Fruit fly (Drosophila melanogaster) whole organism, embryonic: ENCODE measurements around the gene Sbp2.

Experiments
- Antp ChIP-seq: fragments of 200-800 bp; sonication (Bioruptor generic); optimal IDR thresholded peaks from 3 replicates; lab custom pipeline; 2016; ENCODE audit warnings: missing biosample characterization, missing genetic modification characterization
- C15 ChIP-seq: fragments of 200-800 bp; sonication (Bioruptor generic); IDR thresholded peaks from 3 replicates; pipeline ENCODE4 v1.3.6; 2022; ENCODE audit warnings: missing biosample characterization, missing genetic modification characterization
- CG11695 ChIP-seq: fragments of 200-800 bp; sonication (Bioruptor generic); IDR thresholded peaks from 3 replicates; pipeline ENCODE4 v1.3.6; 2022; ENCODE audit warnings: missing biosample characterization, missing genetic modification characterization
- CG14860 ChIP-seq: fragments of 200-800 bp; sonication (Bioruptor generic); IDR thresholded peaks from 3 replicates; pipeline ENCODE4 v1.3.6; 2022; ENCODE audit warnings: missing biosample characterization, missing genetic modification characterization; ENCODE audit not compliant: partially characterized antibody
- CG16815 ChIP-seq: fragments of 200-800 bp; sonication (Bioruptor generic); optimal IDR thresholded peaks from 3 replicates; lab custom pipeline; 2017; ENCODE audit warnings: missing biosample characterization, mild to moderate bottlenecking, missing genetic modification characterization
- CG17359 ChIP-seq: fragments of 200-800 bp; sonication (Bioruptor generic); optimal IDR thresholded peaks from 3 replicates; lab custom pipeline; 2018; ENCODE audit warnings: missing biosample characterization, mild to moderate bottlenecking, missing genetic modification characterization, moderate library complexity
- CG18764 ChIP-seq: fragments of 200-800 bp; sonication (Bioruptor generic); optimal IDR thresholded peaks from 3 replicates; lab custom pipeline; 2016; ENCODE audit warnings: missing biosample characterization, missing genetic modification characterization
- CG2129 ChIP-seq: fragments of 200-800 bp; sonication (Bioruptor generic); IDR thresholded peaks from 2 replicates; pipeline ENCODE4 v1.3.6; 2022; ENCODE audit warnings: missing biosample characterization, missing genetic modification characterization; ENCODE audit not compliant: partially characterized antibody
- CG2678 ChIP-seq: fragments of 200-800 bp; sonication (Bioruptor generic); optimal IDR thresholded peaks from 3 replicates; lab custom pipeline; 2019; ENCODE audit warnings: missing biosample characterization, mild to moderate bottlenecking, missing genetic modification characterization, moderate library complexity
- CG30020 ChIP-seq: fragments of 200-800 bp; optimal IDR thresholded peaks from 2 replicates; lab custom pipeline; 2019; ENCODE audit warnings: missing biosample characterization, mild to moderate bottlenecking, missing genetic modification characterization, moderate library complexity
- CG31388 ChIP-seq: fragments of 200-800 bp; sonication (Bioruptor generic); optimal IDR thresholded peaks from 2 replicates; lab custom pipeline; 2016; ENCODE audit warnings: missing biosample characterization, missing genetic modification characterization
- CG32532 ChIP-seq: fragments of 200-800 bp; sonication (Bioruptor generic); IDR thresholded peaks from 2 replicates; pipeline ENCODE4 v1.3.6; 2022; ENCODE audit warnings: missing biosample characterization, missing genetic modification characterization
- CG4404 ChIP-seq: fragments of 200-800 bp; sonication (Bioruptor generic); IDR thresholded peaks from 2 replicates; pipeline ENCODE4 v1.3.6; 2022; ENCODE audit warnings: missing biosample characterization, missing genetic modification characterization
- CG6654 ChIP-seq: fragments of 200-800 bp; sonication (Bioruptor generic); optimal IDR thresholded peaks from 2 replicates; lab custom pipeline; 2017; ENCODE audit warnings: missing biosample characterization, mild to moderate bottlenecking, missing genetic modification characterization
- CG7271 ChIP-seq: fragments of 200-800 bp; sonication (Bioruptor generic); optimal IDR thresholded peaks from 2 replicates; lab custom pipeline; 2018; ENCODE audit warnings: missing biosample characterization, mild to moderate bottlenecking, missing genetic modification characterization, moderate library complexity
- CG7745 ChIP-seq: fragments of 200-800 bp; sonication (Bioruptor generic); optimal IDR thresholded peaks from 2 replicates; lab custom pipeline; 2018; ENCODE audit warnings: missing biosample characterization, mild to moderate bottlenecking, missing genetic modification characterization, moderate library complexity
- CG7786 ChIP-seq: fragments of 200-800 bp; sonication (Bioruptor generic); optimal IDR thresholded peaks from 2 replicates; lab custom pipeline; 2016; ENCODE audit warnings: missing biosample characterization, missing genetic modification characterization
- Dad ChIP-seq: fragments of 200-800 bp; sonication (Bioruptor generic); optimal IDR thresholded peaks from 3 replicates; lab custom pipeline; 2016; ENCODE audit warnings: missing biosample characterization, missing genetic modification characterization
- Ets97D ChIP-seq: fragments of 200-800 bp; sonication (Bioruptor generic); optimal IDR thresholded peaks from 3 replicates; lab custom pipeline; 2016; ENCODE audit warnings: missing biosample characterization, missing genetic modification characterization
- HmgD ChIP-seq: fragments of 200-800 bp; sonication (Bioruptor generic); optimal IDR thresholded peaks from 3 replicates; lab custom pipeline; 2016; ENCODE audit warnings: missing biosample characterization, missing genetic modification characterization
- Lim3 ChIP-seq: fragments of 200-800 bp; sonication (Bioruptor generic); IDR thresholded peaks from 2 replicates; pipeline ENCODE4 v1.3.6; 2022; ENCODE audit warnings: missing biosample characterization, missing genetic modification characterization
- Max ChIP-seq: fragments of 200-800 bp; sonication (Bioruptor generic); optimal IDR thresholded peaks from 2 replicates; lab custom pipeline; 2016; ENCODE audit warnings: missing biosample characterization, mild to moderate bottlenecking, missing genetic modification characterization
- Poxn ChIP-seq: fragments of 200-800 bp; sonication (Bioruptor generic); IDR thresholded peaks from 2 replicates; pipeline ENCODE4 v1.3.6; 2022; ENCODE audit warnings: missing biosample characterization, missing genetic modification characterization
- Six4 ChIP-seq: fragments of 200-800 bp; sonication (Bioruptor generic); optimal IDR thresholded peaks from 2 replicates; lab custom pipeline; 2016; ENCODE audit warnings: missing biosample characterization, missing genetic modification characterization
- Trl ChIP-seq, 3 experiments: fragments of >200 bp in 2 of 3; fragments of 200-800 bp in 1 of 3; sonication (Bioruptor generic) in 1 of 3; optimal IDR thresholded peaks; 2 replicates in 1 of 3; 3 replicates in 2 of 3; lab custom pipeline; 2016 to 2017; ENCODE audit warnings: missing biosample characterization in 1 of 3, missing genetic modification characterization in 1 of 3
- YL-1 ChIP-seq: fragments of 200-800 bp; sonication (Bioruptor generic); optimal IDR thresholded peaks from 3 replicates; lab custom pipeline; 2017; ENCODE audit warnings: missing biosample characterization, mild to moderate bottlenecking, missing genetic modification characterization
- ato ChIP-seq: fragments of 200-800 bp; sonication (Bioruptor generic); IDR thresholded peaks from 2 replicates; pipeline ENCODE4 v1.3.6; 2022; ENCODE audit warnings: missing biosample characterization, missing genetic modification characterization; ENCODE audit not compliant: partially characterized antibody
- bcd ChIP-seq: fragments of 200-800 bp; sonication (Bioruptor generic); optimal IDR thresholded peaks from 2 replicates; lab custom pipeline; 2017; ENCODE audit warnings: missing biosample characterization, mild to moderate bottlenecking, missing genetic modification characterization
- cas ChIP-seq: fragments of 200-800 bp; sonication (Bioruptor generic); IDR thresholded peaks from 2 replicates; pipeline ENCODE4 v1.3.6; 2022; ENCODE audit warnings: missing biosample characterization, missing genetic modification characterization
- chif ChIP-seq, 2 experiments: fragments of 200-800 bp; sonication (Bioruptor generic); optimal IDR thresholded peaks; 3 replicates each; lab custom pipeline; 2016; ENCODE audit warnings: missing biosample characterization in 2 of 2, missing genetic modification characterization in 2 of 2
- da ChIP-seq: fragments of 200-800 bp; sonication (Bioruptor generic); optimal IDR thresholded peaks from 2 replicates; lab custom pipeline; 2016; ENCODE audit warnings: missing biosample characterization, missing genetic modification characterization
- danr ChIP-seq: fragments of 200-800 bp; sonication (Bioruptor generic); IDR thresholded peaks from 2 replicates; pipeline ENCODE4 v1.3.6; 2022; ENCODE audit warnings: missing biosample characterization, missing genetic modification characterization
- dysf ChIP-seq: fragments of 200-800 bp; sonication (Bioruptor generic); IDR thresholded peaks from 3 replicates; pipeline ENCODE4 v1.3.6; 2022; ENCODE audit warnings: missing biosample characterization, missing genetic modification characterization
- mam ChIP-seq: fragments of 200-800 bp; sonication (Bioruptor generic); optimal IDR thresholded peaks from 3 replicates; lab custom pipeline; 2016; ENCODE audit warnings: missing biosample characterization, missing genetic modification characterization
- mld ChIP-seq: fragments of 200-800 bp; sonication (Bioruptor generic); IDR thresholded peaks from 3 replicates; pipeline ENCODE4 v1.3.6; 2022; ENCODE audit warnings: missing biosample characterization, missing genetic modification characterization; ENCODE audit not compliant: partially characterized antibody
- odd ChIP-seq: fragments of 200-800 bp; sonication (Bioruptor generic); optimal IDR thresholded peaks from 2 replicates; lab custom pipeline; 2017; ENCODE audit warnings: missing biosample characterization, mild to moderate bottlenecking, missing genetic modification characterization
- onecut ChIP-seq: fragments of 200-800 bp; sonication (Bioruptor generic); IDR thresholded peaks from 2 replicates; pipeline ENCODE4 v1.3.6; 2022; ENCODE audit warnings: missing biosample characterization, missing genetic modification characterization
- otp ChIP-seq: fragments of 200-800 bp; sonication (Bioruptor generic); IDR thresholded peaks from 3 replicates; pipeline ENCODE4, ENCODE4 v1.3.6; 2022; ENCODE audit warnings: missing biosample characterization, missing genetic modification characterization
- p53 ChIP-seq: fragments of 200-800 bp; sonication (Bioruptor generic); optimal IDR thresholded peaks from 2 replicates; lab custom pipeline; 2016; ENCODE audit warnings: missing biosample characterization, missing genetic modification characterization
- repo ChIP-seq: fragments of 200-800 bp; sonication (Bioruptor generic); optimal IDR thresholded peaks from 2 replicates; lab custom pipeline; 2016; ENCODE audit warnings: missing biosample characterization, missing genetic modification characterization
- schlank ChIP-seq: fragments of 200-800 bp; sonication (Bioruptor generic); optimal IDR thresholded peaks from 2 replicates; lab custom pipeline; 2018; ENCODE audit warnings: missing biosample characterization, mild to moderate bottlenecking, missing genetic modification characterization
- scrt ChIP-seq: fragments of 200-800 bp; sonication (Bioruptor generic); optimal IDR thresholded peaks from 2 replicates; lab custom pipeline; 2018; ENCODE audit warnings: missing biosample characterization, mild to moderate bottlenecking, missing genetic modification characterization, moderate library complexity
- sens ChIP-seq: fragments of 200-800 bp; sonication (Bioruptor generic); peaks from one replicate; lab custom pipeline; 2016; ENCODE audit warnings: missing biosample characterization, missing genetic modification characterization
- sens-2 ChIP-seq: fragments of 200-800 bp; sonication (Bioruptor generic); IDR thresholded peaks from 2 replicates; pipeline ENCODE4 v1.3.6; 2022; ENCODE audit warnings: missing biosample characterization, missing genetic modification characterization
- trh ChIP-seq: fragments of 200-800 bp; sonication (Bioruptor generic); optimal IDR thresholded peaks from 2 replicates; lab custom pipeline; 2016; ENCODE audit warnings: missing biosample characterization, missing genetic modification characterization
- ttk ChIP-seq: fragments of 200-800 bp; sonication (Bioruptor generic); IDR thresholded peaks from 2 replicates; pipeline ENCODE4 v2.1.2; 2022; ENCODE audit warnings: missing biosample characterization, missing genetic modification characterization

Gene Sbp2

DNA sequence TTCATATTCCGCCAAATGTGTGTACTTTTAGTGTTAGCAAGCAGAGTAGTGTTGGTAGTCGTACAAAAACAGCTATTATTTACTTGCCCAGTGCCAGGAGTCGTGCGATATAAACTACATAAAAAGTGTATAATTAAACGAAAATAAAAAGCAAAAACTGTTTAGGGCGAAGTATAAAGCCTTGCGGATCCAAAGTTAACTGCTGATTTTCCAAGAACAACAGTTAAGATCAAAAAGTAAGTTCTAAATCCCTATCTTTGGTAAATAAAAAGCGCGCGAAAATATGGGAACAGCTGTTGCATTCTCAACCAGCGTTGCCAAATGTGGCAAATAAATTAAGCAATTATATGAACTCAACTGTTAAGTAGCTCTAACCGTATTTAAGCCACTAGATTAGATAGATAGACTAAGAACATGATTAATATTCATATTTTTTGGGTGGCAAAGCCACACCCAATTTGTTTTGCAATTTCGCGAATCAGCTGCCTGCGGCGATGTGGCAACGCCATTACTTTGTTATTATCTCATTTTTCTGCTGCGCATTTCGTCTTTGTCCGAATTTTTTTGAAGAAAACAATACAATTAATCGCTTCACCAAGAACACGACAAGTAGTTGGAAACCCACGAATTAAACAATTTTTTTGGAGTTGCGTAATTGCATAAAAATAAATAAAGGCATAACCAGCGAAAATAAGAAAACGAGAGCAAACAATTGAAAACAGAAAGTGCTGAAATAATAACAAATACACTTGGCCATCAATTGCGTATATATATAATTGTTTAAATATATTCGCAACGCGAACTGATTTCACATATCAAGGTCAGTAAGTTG, 36.5 kb downstream of the Sbp2 start, which contains the start of the genes Prim1 and CG7083 (continued):
- peak; percentile 33 for TF ChIP-seq Ets97D (GFP tag; lab: Kevin White, UChicago)
- TF ChIP-seq CG7786 (GFP tag; lab: Kevin White, UChicago) = peak; percentile 57
- TF ChIP-seq CG6654 (GFP tag; lab: Kevin White, UChicago) = no peak
- TF ChIP-seq CG18764 = peak; percentile 29
- TF ChIP-seq CG7271 = peak; percentile 31
- peak; percentile 26 for TF ChIP-seq CG17359 (tag; lab: Kevin White, UChicago)
- no peak for TF ChIP-seq dysf
- peak; percentile 26 for TF ChIP-seq bcd (GFP tag; lab: Kevin White, UChicago)
- TF ChIP-seq p53 (GFP tag; lab: Kevin White, UChicago) = no peak
- TF ChIP-seq otp (GFP tag; lab: Robert Waterston, UW) = 0 out of 3 replicates have a peak, but pooled peaks have one; percentile 9
- peak; percentile 35 for TF ChIP-seq CG30020 (tag; lab: Kevin White, UChicago)
- no peak for TF ChIP-seq Lim3
- TF ChIP-seq schlank (tag; lab: Kevin White, UChicago) = no peak
- peak; percentile 69 for TF ChIP-seq mam (GFP tag; lab: Kevin White, UChicago)
- 0 out of 3 replicates have a peak, but pooled peaks have one; percentile 31 for TF ChIP-seq mld
- no peak for TF ChIP-seq C15 (GFP tag; lab: Robert Waterston, UW)
- TF ChIP-seq, all 482 proteins: peak for 273

DNA sequence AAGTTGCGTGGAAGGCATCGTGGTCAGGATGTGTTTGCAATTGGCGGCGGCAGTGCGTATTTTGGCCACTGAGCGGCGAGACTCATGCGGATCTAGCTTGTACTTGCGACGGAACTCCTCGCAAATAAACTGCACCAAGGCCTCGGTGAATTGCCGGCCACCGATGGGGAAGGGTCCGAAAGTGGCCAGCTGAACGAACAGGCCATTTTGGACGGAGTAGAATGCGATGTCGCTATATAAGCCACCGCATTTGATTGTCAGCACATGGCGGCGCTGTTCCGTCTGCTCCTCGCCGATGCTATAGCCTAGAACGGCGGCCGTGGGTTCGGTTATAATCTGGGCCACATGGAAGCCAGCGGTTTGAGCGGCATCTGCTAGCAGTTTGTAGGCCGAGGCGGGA, 41.2 kb downstream of the Sbp2 start:
- TF ChIP-seq CG11695 = no peak
- TF ChIP-seq CG4404 (GFP tag; lab: Robert Waterston, UW) = no peak
- TF ChIP-seq Six4 (GFP tag; lab: Kevin White, UChicago) = no peak
- TF ChIP-seq danr = no peak
- TF ChIP-seq Antp (GFP tag; lab: Kevin White, UChicago) = no peak
- TF ChIP-seq da (GFP tag; lab: Kevin White, UChicago) = no peak
- no peak for TF ChIP-seq Max (GFP tag; lab: Kevin White, UChicago)
- no peak for TF ChIP-seq Trl (optimal IDR thresholded peaks at IDR 0.05; lab: Kevin White, UChicago)
- TF ChIP-seq Trl (GFP tag; optimal IDR thresholded peaks at IDR 0.05; lab: Kevin White, UChicago) = no peak
- no peak for TF ChIP-seq sens (GFP tag; lab: Kevin White, UChicago)
- no peak for TF ChIP-seq ttk (GFP tag; lab: Robert Waterston, UW)
- TF ChIP-seq YL-1 (GFP tag; lab: Kevin White, UChicago) = no peak
- no peak for TF ChIP-seq repo
- no peak for TF ChIP-seq sens-2 (GFP tag; lab: Robert Waterston, UW)
- no peak for TF ChIP-seq chif (GFP tag; optimal IDR thresholded peaks at IDR 0.05; lab: Kevin White, UChicago)
- no peak for TF ChIP-seq Poxn (GFP tag; lab: Robert Waterston, UW)
- TF ChIP-seq CG32532 (GFP tag; lab: Robert Waterston, UW) = no peak
- no peak for TF ChIP-seq cas (GFP tag; lab: Robert Waterston, UW)
- TF ChIP-seq CG14860 = no peak

DNA sequence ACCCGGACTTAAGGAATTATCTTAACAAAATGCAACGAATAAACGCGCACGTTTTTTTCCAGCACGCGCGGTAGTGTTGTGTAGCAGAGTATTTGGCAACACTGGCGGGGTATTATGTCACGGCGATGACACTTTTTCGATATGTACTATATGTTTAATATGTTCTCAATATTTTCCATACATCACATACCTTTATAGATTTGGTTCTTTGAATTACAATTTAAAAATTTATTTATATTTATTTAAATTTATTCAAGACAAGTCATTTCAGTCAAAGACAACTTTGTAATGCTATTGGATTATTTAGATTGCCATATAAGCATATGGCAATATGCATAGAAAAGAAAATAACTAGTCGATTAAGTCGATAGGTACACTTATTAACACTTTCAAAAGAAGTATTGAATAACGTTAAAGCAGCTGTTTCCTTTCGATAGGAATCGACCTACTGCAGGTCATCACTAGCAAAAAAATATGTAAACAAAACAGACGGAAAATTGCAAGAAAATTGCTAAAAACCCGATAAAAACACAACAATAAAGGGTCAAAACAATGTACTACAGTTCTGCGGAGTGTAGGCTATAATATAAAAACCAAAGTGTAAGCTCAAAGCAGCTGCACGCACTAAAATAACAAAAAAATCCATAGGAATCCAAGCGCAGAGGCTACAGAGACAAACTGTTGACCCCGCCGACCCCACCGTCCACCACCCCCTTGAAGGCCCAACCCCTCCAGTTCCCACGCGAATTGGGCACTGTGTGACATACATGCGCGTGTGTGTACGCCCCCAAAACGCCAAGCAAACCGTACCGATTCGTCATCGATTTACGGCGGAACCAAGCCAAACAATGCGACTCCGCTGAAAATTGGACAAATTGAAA, 42.4 kb downstream of the Sbp2 start, which contains the start of the genes CG7182 and GAPcenA:
TSS of gene CG7182 (minus strand) at position 283 of the 881 bp plus-strand sequence.
TSS of gene GAPcenA (plus strand) at position 462 of the 881 bp plus-strand sequence.
- no peak for TF ChIP-seq odd
- no peak for TF ChIP-seq CG7745 (tag; lab: Kevin White, UChicago)
- peak; percentile 33; the same call in 1 of the 2 replicates for TF ChIP-seq ato (GFP tag; lab: Robert Waterston, UW)
- TF ChIP-seq CG2129 (GFP tag; lab: Robert Waterston, UW) = 0 out of 2 replicates have a peak, but pooled peaks have one; percentile 31
- peak; percentile 66; the same call in 1 of the 2 replicates for TF ChIP-seq onecut (GFP tag; lab: Robert Waterston, UW)
- TF ChIP-seq CG16815 = peak; percentile 35
- TF ChIP-seq repo = no peak
- TF ChIP-seq danr = no peak
- TF ChIP-seq HmgD = no peak
- peak; percentile 82 for TF ChIP-seq CG2678
- TF ChIP-seq scrt = peak; percentile 48
- peak; percentile 20 for TF ChIP-seq trh (GFP tag; lab: Kevin White, UChicago)
- TF ChIP-seq CG31388 (GFP tag; lab: Kevin White, UChicago) = peak; percentile 24
- TF ChIP-seq Dad = no peak
